Fruit fly (Drosophila melanogaster) whole organism, embryonic: ENCODE data around the gene CG31223.

Experiments
- Atf6 ChIP-seq: fragments of 200-800 bp; sonication (Bioruptor generic); IDR thresholded peaks from 2 replicates; pipeline ENCODE4 v1.3.6; 2022; ENCODE audit warnings: missing biosample characterization, missing genetic modification characterization
- C15 ChIP-seq: fragments of 200-800 bp; sonication (Bioruptor generic); IDR thresholded peaks from 3 replicates; pipeline ENCODE4 v1.3.6; 2022; ENCODE audit warnings: missing biosample characterization, missing genetic modification characterization
- CG10147 ChIP-seq: fragments of 200-800 bp; sonication (Bioruptor generic); optimal IDR thresholded peaks from 2 replicates; lab custom pipeline; 2019; ENCODE audit warnings: missing biosample characterization, mild to moderate bottlenecking, missing genetic modification characterization, moderate library complexity
- CG10366 ChIP-seq: fragments of 200-800 bp; sonication (Bioruptor generic); IDR thresholded peaks from 2 replicates; pipeline ENCODE4 v1.3.6; 2022; ENCODE audit warnings: missing biosample characterization, missing genetic modification characterization
- CG10565 ChIP-seq: fragments of 200-800 bp; sonication (Bioruptor generic); optimal IDR thresholded peaks from 3 replicates; lab custom pipeline; 2016; ENCODE audit warnings: missing biosample characterization, mild to moderate bottlenecking, missing genetic modification characterization
- CG11723 ChIP-seq: fragments of 200-800 bp; sonication (Bioruptor generic); optimal IDR thresholded peaks from 2 replicates; lab custom pipeline; 2017; ENCODE audit warnings: missing biosample characterization, mild to moderate bottlenecking, missing genetic modification characterization
- CG1602 ChIP-seq: fragments of 200-800 bp; sonication (Bioruptor generic); optimal IDR thresholded peaks from 3 replicates; lab custom pipeline; 2016; ENCODE audit warnings: missing biosample characterization, missing genetic modification characterization
- CG16813 ChIP-seq: fragments of 200-800 bp; sonication (Bioruptor generic); IDR thresholded peaks from 3 replicates; pipeline ENCODE4 v1.3.6; 2022; ENCODE audit warnings: missing biosample characterization, missing genetic modification characterization; ENCODE audit not compliant: partially characterized antibody
- CG17802 ChIP-seq: fragments of 200-800 bp; sonication (Bioruptor generic); optimal IDR thresholded peaks from 2 replicates; lab custom pipeline; 2018; ENCODE audit warnings: missing biosample characterization, mild to moderate bottlenecking, missing genetic modification characterization, moderate library complexity
- CG2199 ChIP-seq: fragments of 200-800 bp; sonication (Bioruptor generic); IDR thresholded peaks from 3 replicates; pipeline ENCODE4 v1.3.6; 2022; ENCODE audit warnings: missing biosample characterization, missing genetic modification characterization
- CG2202 ChIP-seq: fragments of 200-800 bp; sonication (Bioruptor generic); optimal IDR thresholded peaks from 2 replicates; lab custom pipeline; 2018; ENCODE audit warnings: missing biosample characterization, mild to moderate bottlenecking, missing genetic modification characterization
- CG30403 ChIP-seq: fragments of 200-800 bp; sonication (Bioruptor generic); optimal IDR thresholded peaks from 3 replicates; lab custom pipeline; 2016; ENCODE audit warnings: missing biosample characterization, missing genetic modification characterization
- CG31388 ChIP-seq: fragments of 200-800 bp; sonication (Bioruptor generic); optimal IDR thresholded peaks from 2 replicates; lab custom pipeline; 2016; ENCODE audit warnings: missing biosample characterization, missing genetic modification characterization
- CG3407 ChIP-seq: fragments of 200-800 bp; sonication (Bioruptor generic); optimal IDR thresholded peaks from 2 replicates; lab custom pipeline; 2018; ENCODE audit warnings: missing biosample characterization, mild to moderate bottlenecking, missing genetic modification characterization
- CG3726 ChIP-seq: fragments of 200-800 bp; sonication (Bioruptor generic); IDR thresholded peaks from 3 replicates; pipeline ENCODE4, ENCODE4 v1.3.6; 2022; ENCODE audit warnings: missing biosample characterization, missing genetic modification characterization
- CG6689 ChIP-seq: fragments of 200-800 bp; sonication (Bioruptor generic); IDR thresholded peaks from 2 replicates; pipeline ENCODE4 v1.3.6; 2022; ENCODE audit warnings: missing biosample characterization, missing genetic modification characterization
- CG9817 ChIP-seq: fragments of 200-800 bp; sonication (Bioruptor generic); optimal IDR thresholded peaks from 2 replicates; lab custom pipeline; 2018; ENCODE audit warnings: missing biosample characterization, mild to moderate bottlenecking, missing genetic modification characterization, moderate library complexity
- CTCF ChIP-seq: fragments of 200-800 bp; sonication (Bioruptor generic); optimal IDR thresholded peaks from 2 replicates; lab custom pipeline; 2017; ENCODE audit warnings: missing biosample characterization, mild to moderate bottlenecking, missing genetic modification characterization, moderate library complexity
- Camta ChIP-seq: fragments of 200-800 bp; sonication (Bioruptor generic); optimal IDR thresholded peaks from 2 replicates; lab custom pipeline; 2016; ENCODE audit warnings: missing biosample characterization, missing genetic modification characterization
- Dfd ChIP-seq, 2 experiments: fragments of >200 bp; optimal IDR thresholded peaks; 2 replicates each; lab custom pipeline; 2017; ENCODE audit warnings: missing biosample characterization in 2 of 2, missing genetic modification characterization in 2 of 2
- Dref ChIP-seq: fragments of 200-800 bp; sonication (Bioruptor generic); IDR thresholded peaks from 2 replicates; pipeline ENCODE4 v1.3.6; 2022; ENCODE audit warnings: missing biosample characterization, missing genetic modification characterization
- Hr39 ChIP-seq: fragments of >200 bp; optimal IDR thresholded peaks from 2 replicates; lab custom pipeline; 2017
- Kr ChIP-seq: fragments of 200-800 bp; sonication (Bioruptor generic); optimal IDR thresholded peaks from 2 replicates; lab custom pipeline; 2017; ENCODE audit warnings: missing biosample characterization, mild to moderate bottlenecking, missing genetic modification characterization
- Max ChIP-seq: fragments of 200-800 bp; sonication (Bioruptor generic); optimal IDR thresholded peaks from 2 replicates; lab custom pipeline; 2016; ENCODE audit warnings: missing biosample characterization, mild to moderate bottlenecking, missing genetic modification characterization
- Meics ChIP-seq: fragments of 200-800 bp; sonication (Bioruptor generic); optimal IDR thresholded peaks from 2 replicates; lab custom pipeline; 2017; ENCODE audit warnings: missing biosample characterization, mild to moderate bottlenecking, missing genetic modification characterization
- Nf-YA ChIP-seq: fragments of 200-800 bp; sonication (Bioruptor generic); IDR thresholded peaks from 2 replicates; pipeline ENCODE4 v1.3.6; 2022; ENCODE audit warnings: missing biosample characterization, missing genetic modification characterization
- Opbp ChIP-seq: fragments of 200-800 bp; sonication (Bioruptor generic); IDR thresholded peaks from 3 replicates; pipeline ENCODE4 v1.3.6; 2022; ENCODE audit warnings: missing biosample characterization, missing genetic modification characterization; ENCODE audit not compliant: partially characterized antibody
- Pdp1 ChIP-seq, 2 experiments: fragments of 200-800 bp; sonication (Bioruptor generic); optimal IDR thresholded peaks; 3 replicates each; lab custom pipeline; 2016; ENCODE audit warnings: missing biosample characterization in 2 of 2, missing genetic modification characterization in 2 of 2, mild to moderate bottlenecking in 1 of 2, moderate library complexity in 1 of 2
- Ravus ChIP-seq: fragments of 200-800 bp; sonication (Bioruptor generic); IDR thresholded peaks from 2 replicates; pipeline ENCODE4 v1.3.6; 2022; ENCODE audit warnings: missing biosample characterization, missing genetic modification characterization
- Scr ChIP-seq: fragments of 200-800 bp; sonication (Bioruptor generic); IDR thresholded peaks from 2 replicates; pipeline ENCODE4 v1.3.6; 2022; ENCODE audit warnings: missing biosample characterization, missing genetic modification characterization; ENCODE audit not compliant: partially characterized antibody
- Spps ChIP-seq: fragments of 200-800 bp; sonication (Bioruptor generic); optimal IDR thresholded peaks from 2 replicates; lab custom pipeline; 2018; ENCODE audit warnings: missing biosample characterization, mild to moderate bottlenecking, missing genetic modification characterization
- Ssrp ChIP-seq: fragments of 200-800 bp; sonication (Bioruptor generic); optimal IDR thresholded peaks from 2 replicates; lab custom pipeline; 2018; ENCODE audit warnings: missing biosample characterization, mild to moderate bottlenecking, missing genetic modification characterization, moderate library complexity
- Stat92E ChIP-seq, 3 experiments: fragments of >200 bp in 2 of 3; fragments of 200-800 bp in 1 of 3; sonication (Bioruptor generic) in 1 of 3; optimal IDR thresholded peaks; 2 replicates each; lab custom pipeline; 2017 to 2019; ENCODE audit warnings: missing biosample characterization in 3 of 3, missing genetic modification characterization in 3 of 3, mild to moderate bottlenecking in 1 of 3, moderate library complexity in 1 of 3
- ac ChIP-seq: fragments of 200-800 bp; sonication (Bioruptor generic); optimal IDR thresholded peaks from 3 replicates; lab custom pipeline; 2017; ENCODE audit warnings: missing biosample characterization, mild to moderate bottlenecking, missing genetic modification characterization
- bbx ChIP-seq: fragments of 200-800 bp; sonication (Bioruptor generic); IDR thresholded peaks from 2 replicates; pipeline ENCODE4 v1.3.6; 2022; ENCODE audit warnings: missing biosample characterization, missing genetic modification characterization; ENCODE audit not compliant: partially characterized antibody
- gcm ChIP-seq: fragments of 200-800 bp; sonication (Bioruptor generic); optimal IDR thresholded peaks from 2 replicates; lab custom pipeline; 2019; ENCODE audit warnings: missing biosample characterization, mild to moderate bottlenecking, missing genetic modification characterization, moderate library complexity
- kni ChIP-seq: fragments of 200-800 bp; sonication (Bioruptor generic); optimal IDR thresholded peaks from 3 replicates; lab custom pipeline; 2017; ENCODE audit warnings: mild to moderate bottlenecking, missing biosample characterization, missing genetic modification reagents, missing genetic modification characterization
- lab ChIP-seq: fragments of 200-800 bp; sonication (Bioruptor generic); optimal IDR thresholded peaks from 3 replicates; lab custom pipeline; 2017; ENCODE audit warnings: missing biosample characterization, missing genetic modification characterization, mild to moderate bottlenecking, moderate library complexity, missing genetic modification reagents
- luna ChIP-seq: fragments of 200-800 bp; sonication (Bioruptor generic); optimal IDR thresholded peaks from 2 replicates; lab custom pipeline; 2016; ENCODE audit warnings: missing biosample characterization, missing genetic modification characterization
- nerfin-2 ChIP-seq: fragments of 200-800 bp; sonication (Bioruptor generic); IDR thresholded peaks from 2 replicates; pipeline ENCODE4 v1.3.6; 2022; ENCODE audit warnings: missing biosample characterization, missing genetic modification characterization; ENCODE audit not compliant: partially characterized antibody
- pan ChIP-seq, 4 experiments: fragments of >200 bp in 3 of 4; fragments of 200-800 bp in 1 of 4; sonication (Bioruptor generic) in 1 of 4; optimal IDR thresholded peaks in 3 of 4; IDR thresholded peaks in 1 of 4; 2 replicates each; pipeline versions ENCODE4 v1.3.6 to Lab custom; 2017 to 2022; ENCODE audit warnings: missing biosample characterization in 2 of 4, missing genetic modification characterization in 2 of 4, mixed read lengths in 1 of 4
- peb ChIP-seq: fragments of 200-800 bp; sonication (Bioruptor generic); IDR thresholded peaks from 2 replicates; pipeline ENCODE4 v1.3.6; 2022; ENCODE audit warnings: missing biosample characterization, missing genetic modification characterization
- phol ChIP-seq: fragments of 200-800 bp; sonication (Bioruptor generic); optimal IDR thresholded peaks from 3 replicates; lab custom pipeline; 2018; ENCODE audit warnings: missing biosample characterization, mild to moderate bottlenecking, missing genetic modification characterization, moderate library complexity
- pros ChIP-seq: fragments of 200-800 bp; sonication (Bioruptor generic); optimal IDR thresholded peaks from 3 replicates; lab custom pipeline; 2019; ENCODE audit warnings: missing biosample characterization, mild to moderate bottlenecking, missing genetic modification characterization, moderate library complexity
- sd ChIP-seq: fragments of 200-800 bp; sonication (Bioruptor generic); optimal IDR thresholded peaks from 3 replicates; lab custom pipeline; 2018; ENCODE audit warnings: missing biosample characterization, mild to moderate bottlenecking, missing genetic modification characterization, moderate library complexity
- slou ChIP-seq: fragments of 200-800 bp; sonication (Bioruptor generic); optimal IDR thresholded peaks from 3 replicates; lab custom pipeline; 2016; ENCODE audit warnings: missing biosample characterization, missing genetic modification characterization
- stwl ChIP-seq: fragments of 200-800 bp; sonication (Bioruptor generic); optimal IDR thresholded peaks from 3 replicates; lab custom pipeline; 2018; ENCODE audit warnings: missing biosample characterization, mild to moderate bottlenecking, missing genetic modification characterization, moderate library complexity
- unpg ChIP-seq: fragments of 200-800 bp; sonication (Bioruptor generic); optimal IDR thresholded peaks from 3 replicates; lab custom pipeline; 2018; ENCODE audit warnings: missing biosample characterization, mild to moderate bottlenecking, missing genetic modification characterization, moderate library complexity
- yki ChIP-seq: fragments of >200 bp; optimal IDR thresholded peaks from 3 replicates; lab custom pipeline; 2018
- zfh2 ChIP-seq: fragments of 200-800 bp; sonication (Bioruptor generic); optimal IDR thresholded peaks from 2 replicates; lab custom pipeline; 2016; ENCODE audit warnings: missing biosample characterization, missing genetic modification characterization

CG31223 gene

dm6 chr3R:20830153-20830695 lies 703 bp upstream of the CG31223 start, which contains the start of gene Adss (continued):
- TF ChIP-seq CG9817 (tag; lab: Kevin White, UChicago) = no peak
- TF ChIP-seq kni = peak; percentile 77
- TF ChIP-seq CG31388 (GFP tag; lab: Kevin White, UChicago) = no peak
- no peak for TF ChIP-seq CG2199
- TF ChIP-seq CG2202 (tag; lab: Kevin White, UChicago) = no peak
- TF ChIP-seq pan (optimal IDR thresholded peaks at IDR 0.05; lab: Kevin White, UChicago) = no peak
- peak in 1 of 2 experiments; percentile 35 for TF ChIP-seq pan (GFP tag; optimal IDR thresholded peaks at IDR 0.05 in 1 of 2, IDR thresholded peaks at IDR 0.05 in 1 of 2)
- peak; percentile 53; the same call in 2 of the 3 replicates for TF ChIP-seq Opbp (GFP tag; lab: Robert Waterston, UW)
- TF ChIP-seq Pdp1 (GFP tag; optimal IDR thresholded peaks at IDR 0.05; lab: Kevin White, UChicago) = peak; percentile 7 to 29
- peak; percentile 39; the same call in 1 of the 2 replicates for TF ChIP-seq Scr (GFP tag; lab: Robert Waterston, UW)
- no peak for TF ChIP-seq CG17802 (tag; lab: Kevin White, UChicago)
- peak; percentile 48 for TF ChIP-seq phol
- no peak for TF ChIP-seq yki (lab: Kevin White, UChicago)
- TF ChIP-seq unpg (GFP tag; lab: Kevin White, UChicago) = peak; percentile 30
- no peak for TF ChIP-seq Nf-YA (GFP tag; lab: Robert Waterston, UW)
- no peak for TF ChIP-seq Ravus (GFP tag; lab: Robert Waterston, UW)
- TF ChIP-seq Ssrp (tag; lab: Kevin White, UChicago) = no peak
- TF ChIP-seq CG3726 (GFP tag; lab: Robert Waterston, UW) = no peak
- TF ChIP-seq CG6689 = 0 out of 2 replicates have a peak, but pooled peaks have one; percentile 30
- TF ChIP-seq Camta = peak; percentile 15
- TF ChIP-seq ac (GFP tag; lab: Kevin White, UChicago) = no peak
- TF ChIP-seq pros (GFP tag; lab: Kevin White, UChicago) = no peak
- TF ChIP-seq CG10565 (GFP tag; lab: Kevin White, UChicago) = no peak
- no peak for TF ChIP-seq CG30403 (GFP tag; lab: Kevin White, UChicago)
- TF ChIP-seq Max (GFP tag; lab: Kevin White, UChicago) = peak; percentile 9
- TF ChIP-seq Dfd (GFP tag; optimal IDR thresholded peaks at IDR 0.05; lab: Kevin White, UChicago) = no peak
- peak; percentile 47 for TF ChIP-seq stwl (tag; lab: Kevin White, UChicago)
- no peak for TF ChIP-seq Dref (GFP tag; lab: Robert Waterston, UW)
- no peak for TF ChIP-seq zfh2 (GFP tag; lab: Kevin White, UChicago)
- peak in 1 of 3 experiments; percentile 43 for TF ChIP-seq Stat92E (GFP tag; optimal IDR thresholded peaks at IDR 0.05; lab: Kevin White, UChicago)
- no peak for TF ChIP-seq CG1602 (GFP tag; lab: Kevin White, UChicago)
- no peak for TF ChIP-seq Kr (GFP tag; lab: Kevin White, UChicago)
- TF ChIP-seq CG10147 (GFP tag; lab: Kevin White, UChicago) = no peak
- TF ChIP-seq nerfin-2 (GFP tag; lab: Robert Waterston, UW) = no peak
- no peak for TF ChIP-seq CG11723 (GFP tag; lab: Kevin White, UChicago)
- TF ChIP-seq CG10366 (GFP tag; lab: Robert Waterston, UW) = no peak; the same call in 1 of the 2 replicates
- TF ChIP-seq Spps (tag; lab: Kevin White, UChicago) = no peak
- peak; percentile 21 for TF ChIP-seq CTCF (GFP tag; lab: Kevin White, UChicago)
- no peak for TF ChIP-seq Hr39
- TF ChIP-seq CG16813 (GFP tag; lab: Robert Waterston, UW) = no peak
- peak; percentile 15 for TF ChIP-seq Meics
- peak; percentile 56; the same call in 1 of the 2 replicates for TF ChIP-seq Atf6 (GFP tag; lab: Robert Waterston, UW)
- TF ChIP-seq bbx (GFP tag; lab: Robert Waterston, UW) = peak; percentile 32; the same call in 1 of the 2 replicates
- no peak for TF ChIP-seq C15 (GFP tag; lab: Robert Waterston, UW)
- no peak for TF ChIP-seq sd (tag; lab: Kevin White, UChicago)
- TF ChIP-seq slou (GFP tag; lab: Kevin White, UChicago) = no peak
- peak; percentile 21 for TF ChIP-seq luna (GFP tag; lab: Kevin White, UChicago)
- TF ChIP-seq peb (GFP tag; lab: Robert Waterston, UW) = no peak
- TF ChIP-seq CG3407 = no peak
- peak; percentile 63 for TF ChIP-seq lab (GFP tag; lab: Kevin White, UChicago)
- peak; percentile 57 for TF ChIP-seq gcm (GFP tag; lab: Kevin White, UChicago)
